Worm (Caenorhabditis elegans) whole organism, young adult: Measurements from ENCODE around the gene C34C6.9.

Source experiments
- B0019.2 ChIP-seq: fragments of 200-800 bp; sonication (Bioruptor generic); conservative IDR thresholded peaks from 2 replicates; pipeline ENCODE4 v1.3.6; 2022; ENCODE audit warnings: missing genetic modification reagents, missing genetic modification characterization, missing compliant biosample characterization
- B0336.3 ChIP-seq: fragments of 200-800 bp; sonication (Bioruptor generic); IDR thresholded peaks from 2 replicates; pipeline ENCODE4 v1.3.6; 2022; ENCODE audit warnings: missing genetic modification characterization, missing compliant biosample characterization
- F23B12.7 ChIP-seq: sonication (generic microtip); optimal IDR thresholded peaks from 2 replicates; lab custom pipeline; 2017; ENCODE audit warnings: missing genetic modification characterization, mild to moderate bottlenecking, missing compliant biosample characterization, antibody characterized with exemption, moderate library complexity; ENCODE audit not compliant: insufficient read depth
- T07F8.4 ChIP-seq: sonication (generic microtip); optimal IDR thresholded peaks from 2 replicates; lab custom pipeline; 2016; ENCODE audit warnings: mild to moderate bottlenecking, missing genetic modification characterization, moderate library complexity, missing compliant biosample characterization
- Y56A3A.18 ChIP-seq: fragments of 200-800 bp; sonication (Bioruptor generic); IDR thresholded peaks from 2 replicates; pipeline ENCODE4 v1.3.6; 2022; ENCODE audit warnings: missing genetic modification reagents, missing genetic modification characterization, missing compliant biosample characterization
- Y95B8A.8 ChIP-seq: fragments of 200-800 bp; sonication (Bioruptor generic); IDR thresholded peaks from 2 replicates; pipeline ENCODE4 v1.3.6; 2022; ENCODE audit warnings: missing genetic modification reagents, missing genetic modification characterization, missing compliant biosample characterization
- akir-1 ChIP-seq: fragments of 200-800 bp; sonication (Bioruptor generic); optimal IDR thresholded peaks from 2 replicates; lab custom pipeline; 2018; ENCODE audit warnings: mild to moderate bottlenecking, missing genetic modification characterization, moderate library complexity, missing compliant biosample characterization
- aptf-2 ChIP-seq: fragments of 200-800 bp; sonication (Bioruptor generic); conservative IDR thresholded peaks from 2 replicates; pipeline ENCODE4 v1.3.6; 2022; ENCODE audit warnings: missing genetic modification reagents, missing genetic modification characterization, missing compliant biosample characterization
- attf-5 ChIP-seq: fragments of 200-800 bp; sonication (Bioruptor generic); optimal IDR thresholded peaks from 2 replicates; lab custom pipeline; 2018; ENCODE audit warnings: mild to moderate bottlenecking, missing genetic modification characterization, missing compliant biosample characterization
- ccch-3 ChIP-seq: fragments of 200-800 bp; sonication (Bioruptor generic); optimal IDR thresholded peaks from 2 replicates; lab custom pipeline; 2018; ENCODE audit warnings: mild to moderate bottlenecking, missing genetic modification characterization, missing compliant biosample characterization
- ceh-100 ChIP-seq: fragments of 200-800 bp; sonication (Bioruptor generic); IDR thresholded peaks from 2 replicates; pipeline ENCODE4 v1.3.6; 2022; ENCODE audit warnings: missing genetic modification reagents, missing genetic modification characterization, missing compliant biosample characterization
- ceh-40 ChIP-seq: fragments of 200-800 bp; sonication (Bioruptor generic); IDR thresholded peaks from 2 replicates; pipeline ENCODE4 v1.3.6; 2022; ENCODE audit warnings: missing genetic modification characterization, missing compliant biosample characterization
- dox-1 ChIP-seq: fragments of 200-800 bp; sonication (Bioruptor generic); IDR thresholded peaks from 2 replicates; pipeline ENCODE4 v1.3.6; 2022; ENCODE audit warnings: missing genetic modification reagents, missing genetic modification characterization, missing compliant biosample characterization
- dpff-1 ChIP-seq: sonication (generic microtip); optimal IDR thresholded peaks from 2 replicates; lab custom pipeline; 2017; ENCODE audit warnings: mild to moderate bottlenecking, missing genetic modification characterization, missing compliant biosample characterization
- efl-1 ChIP-seq: fragments of 150-350 bp; optimal IDR thresholded peaks from 2 replicates; lab custom pipeline; 2014; ENCODE audit warnings: missing biosample characterization, missing genetic modification reagents, missing genetic modification characterization
- ekl-4 ChIP-seq: fragments of 200-800 bp; sonication (Bioruptor generic); IDR thresholded peaks from 2 replicates; pipeline ENCODE4 v1.3.6; 2022; ENCODE audit warnings: missing genetic modification reagents, missing genetic modification characterization, missing compliant biosample characterization
- him-1 ChIP-seq: sonication (generic microtip); optimal IDR thresholded peaks from 2 replicates; lab custom pipeline; 2016; ENCODE audit warnings: missing genotype, missing genetic modification reagents, missing genetic modification characterization, missing compliant biosample characterization
- hsf-1 ChIP-seq: fragments of 200-800 bp; sonication (Bioruptor generic); IDR thresholded peaks from 2 replicates; pipeline ENCODE4 v1.3.6; 2022; ENCODE audit warnings: missing genetic modification reagents, missing genetic modification characterization, missing compliant biosample characterization
- madf-10 ChIP-seq: sonication (generic microtip); optimal IDR thresholded peaks from 2 replicates; lab custom pipeline; 2016; ENCODE audit warnings: mild to moderate bottlenecking, missing genetic modification characterization, missing compliant biosample characterization
- mcd-1 ChIP-seq: fragments of 200-800 bp; sonication (Bioruptor generic); IDR thresholded peaks from 2 replicates; pipeline ENCODE4 v1.3.6; 2022; ENCODE audit warnings: missing genetic modification reagents, missing genetic modification characterization, missing compliant biosample characterization
- nfya-2 ChIP-seq: fragments of 200-800 bp; sonication (Bioruptor generic); IDR thresholded peaks from 2 replicates; pipeline ENCODE4 v1.3.6; 2022; ENCODE audit warnings: missing genetic modification reagents, missing genetic modification characterization, missing compliant biosample characterization
- nfyb-1 ChIP-seq: fragments of 200-800 bp; sonication (Bioruptor generic); IDR thresholded peaks from 2 replicates; pipeline ENCODE4 v1.3.6; 2022; ENCODE audit warnings: missing genetic modification reagents, missing genetic modification characterization, missing compliant biosample characterization
- nhr-179 ChIP-seq: sonication (generic microtip); optimal IDR thresholded peaks from 2 replicates; lab custom pipeline; 2016; ENCODE audit warnings: mild to moderate bottlenecking, missing genetic modification characterization, missing compliant biosample characterization
- nhr-80 ChIP-seq: sonication (generic microtip); optimal IDR thresholded peaks from 2 replicates; lab custom pipeline; 2016; ENCODE audit warnings: missing genetic modification characterization, missing compliant biosample characterization
- rcor-1 ChIP-seq: fragments of 200-800 bp; sonication (Bioruptor generic); IDR thresholded peaks from 2 replicates; pipeline ENCODE4 v1.3.6; 2022; ENCODE audit warnings: missing genetic modification reagents, missing genetic modification characterization, missing compliant biosample characterization
- snpc-1.1 ChIP-seq: sonication (generic microtip); optimal IDR thresholded peaks from 2 replicates; lab custom pipeline; 2017; ENCODE audit warnings: missing genetic modification characterization, mild to moderate bottlenecking, missing compliant biosample characterization, antibody characterized with exemption, moderate library complexity, missing genotype, missing genetic modification reagents; ENCODE audit not compliant: insufficient read depth
- snpc-3.4 ChIP-seq: sonication (generic microtip); optimal IDR thresholded peaks from 2 replicates; lab custom pipeline; 2017; ENCODE audit warnings: missing genetic modification characterization, mild to moderate bottlenecking, missing compliant biosample characterization, antibody characterized with exemption, moderate library complexity, missing genotype, missing genetic modification reagents
- tlf-1 ChIP-seq: fragments of 200-800 bp; sonication (Bioruptor generic); optimal IDR thresholded peaks from 2 replicates; lab custom pipeline; 2018; ENCODE audit warnings: mild to moderate bottlenecking, missing genetic modification characterization, missing compliant biosample characterization
- unc-62 ChIP-seq: fragments of 150-350 bp; optimal IDR thresholded peaks from 2 replicates; lab custom pipeline; 2014; ENCODE audit warnings: missing biosample characterization, missing genetic modification reagents, missing genetic modification characterization

The C34C6.9 gene

DNA sequence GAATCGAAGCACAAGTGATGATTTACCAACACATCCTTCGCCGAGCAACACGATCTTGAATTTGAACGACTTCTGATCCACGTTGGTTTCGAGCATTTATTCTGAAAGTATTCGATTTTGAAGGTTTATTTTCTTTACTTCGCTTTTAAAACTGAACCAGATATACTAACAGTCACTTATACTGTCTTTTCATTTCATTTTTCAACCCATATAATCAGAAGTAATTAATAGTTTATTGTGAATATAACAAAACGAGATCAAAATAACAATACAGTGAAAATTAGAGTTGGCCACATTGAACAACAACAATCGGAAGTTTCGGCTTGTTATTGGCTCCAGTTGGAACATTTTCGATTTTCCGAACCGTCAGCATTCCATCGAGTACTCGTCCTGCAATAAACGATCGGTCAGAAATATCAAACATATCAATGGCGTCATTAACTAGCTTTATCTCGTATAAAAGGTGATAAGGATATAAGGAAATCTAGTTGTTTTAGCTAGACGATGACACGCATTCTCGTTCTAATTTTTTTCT is 29.3 kb downstream of the C34C6.9 start, which contains the start of the genes rab-21 and T01B7.13:
TSS of gene rab-21 (minus strand) at position 101 of the 535 bp plus-strand sequence.
TSS of gene T01B7.13 (plus strand) at position 485 of the 535 bp plus-strand sequence.
- TF ChIP-seq mcd-1 (GFP tag; lab: Robert Waterston, UW) (no peak), Y95B8A.8 (GFP tag; lab: Robert Waterston, UW) (no peak), dox-1 (GFP tag; lab: Robert Waterston, UW) (no peak), madf-10 (no peak), him-1 (tag; lab: Kevin White, UChicago) (no peak), nfya-2 (GFP tag; lab: Robert Waterston, UW) (no peak)

DNA sequence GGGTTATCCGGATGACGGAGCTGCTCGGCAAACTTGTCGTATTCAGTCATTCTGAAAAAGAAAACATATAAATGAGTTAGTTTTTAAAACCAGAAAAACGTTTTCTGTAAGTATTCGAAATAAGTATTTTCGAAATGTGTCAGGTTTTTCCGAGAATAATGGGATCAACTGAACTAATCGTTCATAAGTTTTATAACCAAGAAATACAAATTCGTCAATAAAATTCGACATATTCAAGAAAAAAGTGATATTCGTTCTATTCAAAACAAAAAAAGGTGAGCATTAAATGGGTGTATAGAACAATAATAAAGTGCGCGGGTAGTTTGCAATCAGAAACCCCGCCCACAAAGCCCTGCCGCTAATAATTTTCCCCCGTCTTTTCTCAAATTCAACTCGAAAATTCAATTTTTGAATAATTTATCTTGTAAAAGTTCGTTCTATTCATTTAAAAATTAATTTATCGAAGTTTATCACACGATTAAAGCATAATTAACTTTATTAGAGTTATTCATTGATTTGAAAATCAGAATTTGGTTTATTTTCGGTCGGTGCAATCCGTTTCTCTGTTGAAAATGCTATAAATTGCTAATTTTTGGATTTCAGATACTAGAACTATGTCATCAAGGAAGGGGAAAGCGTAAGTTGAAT is 30.6 kb downstream of the C34C6.9 start, which contains the start of the genes cyn-11 and T01B7.5:
TSS of gene cyn-11 (minus strand) at position 51 of the 648 bp plus-strand sequence.
TSS of gene T01B7.5 (plus strand) at position 598 of the 648 bp plus-strand sequence.
- peak; percentile 46 for TF ChIP-seq efl-1 (GFP tag; lab: Kevin White, UChicago)
- no peak for TF ChIP-seq aptf-2 (GFP tag; lab: Robert Waterston, UW)
- peak; percentile 25; the same call in 1 of the 2 replicates for TF ChIP-seq ceh-100 (GFP tag; lab: Robert Waterston, UW)
- peak; percentile 29 for TF ChIP-seq attf-5
- no peak for TF ChIP-seq F23B12.7 (tag; lab: Kevin White, UChicago)
- TF ChIP-seq snpc-1.1 (tag; lab: Kevin White, UChicago), result no peak
- TF ChIP-seq ekl-4 (GFP tag; lab: Robert Waterston, UW), result no peak
- TF ChIP-seq B0336.3 (GFP tag; lab: Robert Waterston, UW), result no peak
- no peak for TF ChIP-seq nhr-179
- no peak for TF ChIP-seq ceh-40 (GFP tag; lab: Robert Waterston, UW)
- TF ChIP-seq snpc-3.4, result no peak
- no peak for TF ChIP-seq rcor-1 (GFP tag; lab: Robert Waterston, UW)
- TF ChIP-seq nhr-80 (tag; lab: Kevin White, UChicago), result peak; percentile 3
- TF ChIP-seq T07F8.4 (tag; lab: Kevin White, UChicago), result no peak
- no peak for TF ChIP-seq B0019.2 (GFP tag; lab: Robert Waterston, UW)

DNA sequence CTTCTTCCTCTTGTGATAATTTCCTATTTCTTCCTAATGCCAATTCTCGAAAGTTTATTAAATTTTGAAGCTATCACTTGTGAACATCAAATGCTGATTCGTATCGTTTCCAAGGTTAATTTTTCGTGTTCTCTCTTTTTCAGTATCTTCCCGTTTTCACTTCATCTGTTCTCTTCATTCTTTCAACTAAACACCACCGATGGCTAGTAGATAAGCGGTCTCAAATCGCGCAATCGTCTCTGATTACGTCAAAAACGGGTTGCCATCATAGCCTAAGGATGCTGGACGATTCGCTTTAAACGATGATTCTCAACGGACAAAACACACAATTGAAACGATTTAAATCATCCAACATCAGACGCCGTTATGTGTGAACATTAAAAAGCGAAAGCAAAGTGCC is 31.9 kb downstream of the C34C6.9 start:
- TF ChIP-seq attf-5, result no peak
- TF ChIP-seq hsf-1 (GFP tag; lab: Robert Waterston, UW), result no peak
- no peak for TF ChIP-seq aptf-2 (GFP tag; lab: Robert Waterston, UW)
- TF ChIP-seq tlf-1 (GFP tag; lab: Kevin White, UChicago), result no peak
- no peak for TF ChIP-seq rcor-1 (GFP tag; lab: Robert Waterston, UW)
- TF ChIP-seq akir-1 (GFP tag; lab: Kevin White, UChicago), result no peak
- no peak for TF ChIP-seq dpff-1
- TF ChIP-seq ccch-3 (GFP tag; lab: Kevin White, UChicago), result no peak
- no peak for TF ChIP-seq Y56A3A.18 (GFP tag; lab: Robert Waterston, UW)

DNA sequence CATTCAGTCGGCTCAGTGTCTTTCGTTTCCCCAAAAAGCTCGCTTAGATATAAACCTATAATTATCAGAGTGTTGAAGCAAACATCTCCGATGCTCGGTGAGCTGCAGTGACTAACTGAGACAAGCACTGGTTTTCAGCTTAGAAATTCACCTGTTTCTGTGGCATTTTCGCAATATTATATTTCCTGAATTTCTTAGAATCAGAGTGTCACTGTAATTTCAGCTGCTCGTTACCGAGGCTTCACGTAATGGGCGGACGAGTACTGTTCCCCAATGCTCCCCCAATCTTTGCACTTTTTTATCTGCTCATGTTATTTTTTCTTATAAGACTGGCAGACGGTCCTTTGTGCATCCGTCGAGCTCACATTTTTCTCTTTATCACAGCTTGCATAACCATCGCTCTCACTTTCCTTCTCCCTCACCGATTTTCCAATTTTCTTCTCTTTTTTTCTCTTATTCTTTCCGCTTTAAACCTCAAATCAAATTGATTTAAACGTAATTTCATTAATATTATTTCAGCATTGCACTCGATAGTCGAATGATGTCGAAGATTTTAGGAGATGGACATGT is 36.3 kb downstream of the C34C6.9 start, which contains the start of gene trcs-2:
TSS of gene trcs-2 (plus strand) at position 520 of the 570 bp plus-strand sequence.
- TF ChIP-seq nfyb-1 (GFP tag; lab: Robert Waterston, UW) (peak; percentile 41; the same call in 1 of the 2 replicates), dox-1 (GFP tag; lab: Robert Waterston, UW) (0 out of 2 replicates have a peak, but pooled peaks have one; percentile 32), unc-62 (GFP tag; lab: Kevin White, UChicago) (no peak)
- TF ChIP-seq, all 124 proteins: peak for 2
